Worm (Caenorhabditis elegans) whole organism, L1 larva: ENCODE data around the gene alh-2.

Experiments used
- aha-1 ChIP-seq: fragments of 150-350 bp; optimal IDR thresholded peaks from 2 replicates; lab custom pipeline; 2014; ENCODE audit warnings: missing biosample characterization, missing genetic modification characterization
- egl-13 ChIP-seq: sonication (generic microtip); optimal IDR thresholded peaks from 2 replicates; lab custom pipeline; 2016; ENCODE audit warnings: missing genotype, missing genetic modification reagents, missing genetic modification characterization, missing compliant biosample characterization
- egl-27 ChIP-seq, 2 experiments: fragments of 150-350 bp in 1 of 2; sonication (generic microtip); optimal IDR thresholded peaks; 3 replicates each; lab custom pipeline; 2017 to 2018; ENCODE audit warnings: missing biosample characterization in 2 of 2, missing genetic modification characterization in 2 of 2, missing genetic modification reagents in 2 of 2
- elt-2 ChIP-seq: sonication (generic microtip); optimal IDR thresholded peaks from 2 replicates; lab custom pipeline; 2016; ENCODE audit warnings: missing genetic modification characterization, mild to moderate bottlenecking, inconsistent platforms, missing compliant biosample characterization, missing genetic modification reagents
- elt-3 ChIP-seq, 6 experiments: fragments of 150-350 bp in 1 of 6; sonication (generic microtip); optimal IDR thresholded peaks; 2 replicates each; lab custom pipeline; 2017 to 2018; ENCODE audit warnings: missing biosample characterization in 6 of 6, missing genetic modification characterization in 6 of 6, inconsistent platforms in 1 of 6
- ets-5 ChIP-seq: fragments of 200-800 bp; sonication (Bioruptor generic); IDR thresholded peaks from 2 replicates; pipeline ENCODE4 v1.3.6; 2022; ENCODE audit warnings: missing genetic modification characterization, missing compliant biosample characterization
- fkh-10 ChIP-seq: sonication (generic microtip); optimal IDR thresholded peaks from 2 replicates; lab custom pipeline; 2017; ENCODE audit warnings: missing biosample characterization, missing genetic modification reagents, missing genetic modification characterization
- lsy-2 ChIP-seq, 2 experiments: fragments of 150-350 bp; optimal IDR thresholded peaks; 2 replicates each; lab custom pipeline; 2014; ENCODE audit warnings: missing biosample characterization in 2 of 2, missing genetic modification characterization in 2 of 2
- mab-9 ChIP-seq: fragments of 200-800 bp; sonication (Bioruptor generic); IDR thresholded peaks from 2 replicates; pipeline ENCODE4 v1.3.6; 2022; ENCODE audit warnings: missing genetic modification reagents, missing genetic modification characterization, missing compliant biosample characterization
- nhr-11 ChIP-seq: fragments of 150-350 bp; optimal IDR thresholded peaks from 2 replicates; lab custom pipeline; 2014; ENCODE audit warnings: missing biosample characterization, missing genetic modification characterization
- nhr-237 ChIP-seq: fragments of 150-350 bp; optimal IDR thresholded peaks from 2 replicates; lab custom pipeline; 2014; ENCODE audit warnings: missing biosample characterization, missing genetic modification characterization
- nhr-77 ChIP-seq: fragments of 150-350 bp; optimal IDR thresholded peaks from 2 replicates; lab custom pipeline; 2014; ENCODE audit warnings: missing biosample characterization, missing genetic modification characterization
- unc-62 ChIP-seq: fragments of 150-350 bp; optimal IDR thresholded peaks from 2 replicates; lab custom pipeline; 2014; ENCODE audit warnings: missing biosample characterization, missing genetic modification reagents, missing genetic modification characterization

DNA sequence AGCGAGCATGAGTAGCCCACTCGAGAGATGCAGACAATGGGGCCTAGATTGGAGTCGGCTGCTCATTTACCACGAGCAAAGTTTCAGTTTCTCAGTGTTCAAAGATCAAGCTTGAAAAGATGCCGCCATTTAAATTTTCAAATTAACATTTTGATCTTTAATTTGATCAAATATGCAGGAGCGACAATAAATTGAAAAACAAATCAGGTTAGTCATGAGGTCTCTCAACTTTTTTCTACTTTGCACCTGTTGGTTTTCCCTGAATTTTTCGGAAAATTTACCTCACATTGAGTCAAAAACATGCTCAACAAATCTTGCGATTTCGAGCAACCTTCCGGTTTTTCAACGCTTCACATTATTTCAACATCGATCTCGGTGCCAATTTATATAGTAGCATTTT is 41.4 kb downstream of the alh-2 start, which contains the start of gene srh-5:
- TF ChIP-seq lsy-2 (tag; optimal IDR thresholded peaks at IDR 0.05; lab: Kevin White, UChicago): no peak
- TF ChIP-seq aha-1: no peak
- TF ChIP-seq nhr-77 (tag; lab: Kevin White, UChicago): no peak
- TF ChIP-seq egl-13 (tag; lab: Kevin White, UChicago): no peak
- TF ChIP-seq nhr-11 (tag; lab: Kevin White, UChicago): no peak
- no peak for TF ChIP-seq mab-9 (GFP tag; lab: Robert Waterston, UW)
- TF ChIP-seq unc-62: no peak
- no peak for TF ChIP-seq fkh-10 (GFP tag; lab: Kevin White, UChicago)
- no peak for TF ChIP-seq ets-5 (GFP tag; lab: Robert Waterston, UW)
- no peak for TF ChIP-seq elt-2 (tag; lab: Kevin White, UChicago)
- TF ChIP-seq nhr-237 (tag; lab: Kevin White, UChicago): no peak
- no peak for TF ChIP-seq elt-3 (tag; optimal IDR thresholded peaks at IDR 0.05; lab: Kevin White, UChicago)
- TF ChIP-seq egl-27 (tag; optimal IDR thresholded peaks at IDR 0.05; lab: Kevin White, UChicago): no peak
